Fruit fly (Drosophila melanogaster) S2 (cell line): ENCODE data around the gene wda.

Source experiments
- CG8478 ChIP-seq: fragments of >200 bp; optimal IDR thresholded peaks from 2 replicates; lab custom pipeline; 2018
- CTCF ChIP-seq, 2 experiments: fragments of >200 bp; optimal IDR thresholded peaks; 2 replicates each; lab custom pipeline; 2018

wda gene

dm6 chr3R:23257986-23258427 lies at the start of gene wda, which contains the start of gene Pex11c:
Gene wda (minus strand): TSS chr3R:23258087.
Gene Pex11c (plus strand): TSS chr3R:23258365.
- no peak for TF ChIP-seq CG8478
- TF ChIP-seq CTCF (optimal IDR thresholded peaks at IDR 0.05; lab: Kevin White, UChicago) = no peak

- TF ChIP-seq CG8478 (no peak), CTCF (optimal IDR thresholded peaks at IDR 0.05; lab: Kevin White, UChicago) (no peak)
Measured at dm6 chr3R:23306828-23307227, 48.9 kb upstream of the wda start.

dm6 chr3R:23303297-23303696 lies 45.4 kb upstream of the wda start:
- TF ChIP-seq CG8478 = no peak
- TF ChIP-seq CTCF (optimal IDR thresholded peaks at IDR 0.05; lab: Kevin White, UChicago) = no peak

- TF ChIP-seq CG8478 (no peak), CTCF (optimal IDR thresholded peaks at IDR 0.05; lab: Kevin White, UChicago) (no peak)
Measured at dm6 chr3R:23302178-23302577, 44.3 kb upstream of the wda start.

- TF ChIP-seq CTCF (optimal IDR thresholded peaks at IDR 0.05; lab: Kevin White, UChicago) (no peak), CG8478 (no peak)
Measured at dm6 chr3R:23301270-23301669, 43.4 kb upstream of the wda start.

- no peak for TF ChIP-seq CG8478
- TF ChIP-seq CTCF (optimal IDR thresholded peaks at IDR 0.05; lab: Kevin White, UChicago) = no peak
Measured at dm6 chr3R:23300091-23300918, 42.4 kb upstream of the wda start.

dm6 chr3R:23297132-23297862 lies 39.4 kb upstream of the wda start:
- TF ChIP-seq CTCF (optimal IDR thresholded peaks at IDR 0.05; lab: Kevin White, UChicago) = no peak

dm6 chr3R:23296146-23296545 lies 38.3 kb upstream of the wda start:
- TF ChIP-seq CTCF (optimal IDR thresholded peaks at IDR 0.05; lab: Kevin White, UChicago) (no peak), CG8478 (no peak)

- TF ChIP-seq CG8478 (no peak), CTCF (optimal IDR thresholded peaks at IDR 0.05; lab: Kevin White, UChicago) (peak; percentile 45 to 66)
Measured at dm6 chr3R:23295360-23295772, 37.5 kb upstream of the wda start.

dm6 chr3R:23293066-23293777 lies 35.3 kb upstream of the wda start:
- no peak for TF ChIP-seq CG8478
- no peak for TF ChIP-seq CTCF (optimal IDR thresholded peaks at IDR 0.05; lab: Kevin White, UChicago)

- no peak for TF ChIP-seq CTCF (optimal IDR thresholded peaks at IDR 0.05; lab: Kevin White, UChicago)
- no peak for TF ChIP-seq CG8478
Measured at dm6 chr3R:23292267-23292666, 34.4 kb upstream of the wda start.

- TF ChIP-seq CTCF (optimal IDR thresholded peaks at IDR 0.05; lab: Kevin White, UChicago) (no peak), CG8478 (no peak)
Measured at dm6 chr3R:23290089-23290488, 32.2 kb upstream of the wda start, which contains the start of gene bb8. Gene bb8 (minus strand): TSS chr3R:23290189.

- TF ChIP-seq CTCF (optimal IDR thresholded peaks at IDR 0.05; lab: Kevin White, UChicago) (no peak), CG8478 (no peak)
Measured at dm6 chr3R:23287951-23288350, 30.1 kb upstream of the wda start, which contains the start of gene wam. Gene wam (minus strand): TSS chr3R:23288051.

dm6 chr3R:23284256-23284655 lies 26.4 kb upstream of the wda start:
- TF ChIP-seq CG8478 (no peak), CTCF (optimal IDR thresholded peaks at IDR 0.05; lab: Kevin White, UChicago) (no peak)

- TF ChIP-seq CG8478 (no peak), CTCF (optimal IDR thresholded peaks at IDR 0.05; lab: Kevin White, UChicago) (no peak)
Measured at dm6 chr3R:23283702-23284101, 25.8 kb upstream of the wda start, which contains the start of gene CG6763. Gene CG6763 (plus strand): TSS chr3R:23284002.
